Fruit fly (Drosophila melanogaster): Measurements from ENCODE around the gene Trf2.

Gene Trf2

dm6 chrX:8461147-8461546 lies 52.1 kb downstream of the Trf2 start, which contains the start of gene Es2 (continued):
- peak; percentile 39 for TF ChIP-seq sqz (GFP tag; optimal IDR thresholded peaks at IDR 0.05)
- no peak for TF ChIP-seq CG10462 (GFP tag; optimal IDR thresholded peaks at IDR 0.05)
- TF ChIP-seq BEAF-32 (GFP tag; optimal IDR thresholded peaks at IDR 0.05): peak; percentile 23
- peak; percentile 36; the same call in 1 of the 2 replicates for TF ChIP-seq MBD-R2 (GFP tag; IDR thresholded peaks at IDR 0.05)
- no peak for TF ChIP-seq NK7.1 (GFP tag; optimal IDR thresholded peaks at IDR 0.05)
- peak; percentile 64 for TF ChIP-seq gfzf (GFP tag; optimal IDR thresholded peaks at IDR 0.05)
- no peak for TF ChIP-seq wor (GFP tag; IDR thresholded peaks at IDR 0.05)
- no peak for TF ChIP-seq CG8089 (GFP tag; optimal IDR thresholded peaks at IDR 0.05)
- TF ChIP-seq CG3838 (GFP tag; optimal IDR thresholded peaks at IDR 0.05): no peak
- 0 out of 4 replicates have a peak, but pooled peaks have one; percentile 47 for TF ChIP-seq Dll (GFP tag; IDR thresholded peaks at IDR 0.05; ENCODE audit: partially characterized antibody)
- TF ChIP-seq CG4730 (GFP tag; IDR thresholded peaks at IDR 0.05): no peak
- TF ChIP-seq gem (tag; optimal IDR thresholded peaks at IDR 0.05): no peak
- TF ChIP-seq CG32532 (GFP tag; IDR thresholded peaks at IDR 0.05): no peak
- no peak for TF ChIP-seq slou (GFP tag; optimal IDR thresholded peaks at IDR 0.05)
- TF ChIP-seq Dref (GFP tag; IDR thresholded peaks at IDR 0.05): peak; percentile 60
- no peak for TF ChIP-seq Hmr (GFP tag; optimal IDR thresholded peaks at IDR 0.05)
- peak; percentile 2 for TF ChIP-seq CG17829 (tag; optimal IDR thresholded peaks at IDR 0.05)
- TF ChIP-seq gt (GFP tag; IDR thresholded peaks at IDR 0.05): no peak
- TF ChIP-seq unc-4 (GFP tag; IDR thresholded peaks at IDR 0.05; ENCODE audit: partially characterized antibody): 0 out of 2 replicates have a peak, but pooled peaks have one; percentile 26
- TF ChIP-seq amos (GFP tag; IDR thresholded peaks at IDR 0.05; ENCODE audit: partially characterized antibody): no peak
- TF ChIP-seq insv (GFP tag; optimal IDR thresholded peaks at IDR 0.05): no peak
- TF ChIP-seq CTCF (GFP tag; optimal IDR thresholded peaks at IDR 0.05): no peak
- no peak for TF ChIP-seq PHDP (tag; optimal IDR thresholded peaks at IDR 0.05)
- TF ChIP-seq CG16815 (GFP tag; optimal IDR thresholded peaks at IDR 0.05): no peak
- no peak for TF ChIP-seq CG15073 (GFP tag; optimal IDR thresholded peaks at IDR 0.05)
- TF ChIP-seq CG34422 (GFP tag; IDR thresholded peaks at IDR 0.05): no peak
- peak; percentile 64 for TF ChIP-seq stwl (tag; optimal IDR thresholded peaks at IDR 0.05)
- no peak for TF ChIP-seq zfh1 (GFP tag; IDR thresholded peaks at IDR 0.05)
- no peak for TF ChIP-seq CG33213 (GFP tag; optimal IDR thresholded peaks at IDR 0.05)
- TF ChIP-seq CG13287 (GFP tag; IDR thresholded peaks at IDR 0.05; ENCODE audit: partially characterized antibody): peak; percentile 37; the same call in 1 of the 2 replicates
- TF ChIP-seq Mad (GFP tag; optimal IDR thresholded peaks at IDR 0.05): no peak
- TF ChIP-seq NC2α (GFP tag; optimal IDR thresholded peaks at IDR 0.05): no peak
- no peak for TF ChIP-seq CG12104 (GFP tag; optimal IDR thresholded peaks at IDR 0.05)
- TF ChIP-seq chn (GFP tag; optimal IDR thresholded peaks at IDR 0.05): no peak
- TF ChIP-seq CG2116 (GFP tag; optimal IDR thresholded peaks at IDR 0.05): peak; percentile 39
- TF ChIP-seq Opbp (GFP tag; IDR thresholded peaks at IDR 0.05; ENCODE audit: partially characterized antibody): no peak
- no peak for TF ChIP-seq en (GFP tag; optimal IDR thresholded peaks at IDR 0.05)
- TF ChIP-seq E2f2 (GFP tag; IDR thresholded peaks at IDR 0.05): peak; percentile 90
- TF ChIP-seq Adf1 (GFP tag; IDR thresholded peaks at IDR 0.05): no peak
- no peak for TF ChIP-seq CG7271 (tag; optimal IDR thresholded peaks at IDR 0.05)
- no peak for TF ChIP-seq CG3726 (GFP tag; IDR thresholded peaks at IDR 0.05)
- TF ChIP-seq HLH4C (GFP tag; IDR thresholded peaks at IDR 0.05; ENCODE audit: partially characterized antibody): no peak
- peak; percentile 10 for TF ChIP-seq CG12659 (GFP tag; optimal IDR thresholded peaks at IDR 0.05)
- TF ChIP-seq CG10147 (GFP tag; optimal IDR thresholded peaks at IDR 0.05): peak; percentile 31

Measured in whole organism, embryonic.